Fruit fly (Drosophila melanogaster) whole organism, pupa: ENCODE measurements around the gene CG6878.

Experiments
- CG10348 ChIP-seq: fragments of 200-800 bp; sonication (Bioruptor generic); IDR thresholded peaks from 2 replicates; pipeline ENCODE4 v1.3.6; 2022; ENCODE audit warnings: missing biosample characterization, missing genetic modification characterization
- CG12605 ChIP-seq: fragments of 200-800 bp; sonication (Bioruptor generic); IDR thresholded peaks from 2 replicates; pipeline ENCODE4 v1.3.6; 2022; ENCODE audit warnings: missing biosample characterization, missing genetic modification characterization
- CG13204 ChIP-seq: fragments of 200-800 bp; sonication (Bioruptor generic); optimal IDR thresholded peaks from 2 replicates; lab custom pipeline; 2018; ENCODE audit warnings: missing biosample characterization, mild to moderate bottlenecking, missing genetic modification characterization, moderate library complexity
- CG14655 ChIP-seq: fragments of 200-800 bp; sonication (Bioruptor generic); optimal IDR thresholded peaks from 3 replicates; lab custom pipeline; 2017; ENCODE audit warnings: mild to moderate bottlenecking, missing biosample characterization, missing genetic modification reagents, missing genetic modification characterization
- CG15710 ChIP-seq: fragments of 200-800 bp; sonication (Bioruptor generic); optimal IDR thresholded peaks from 2 replicates; lab custom pipeline; 2018; ENCODE audit warnings: missing biosample characterization, mild to moderate bottlenecking, missing genetic modification characterization, moderate library complexity
- CG17806 ChIP-seq: fragments of 200-800 bp; sonication (Bioruptor generic); optimal IDR thresholded peaks from 2 replicates; lab custom pipeline; 2018; ENCODE audit warnings: missing biosample characterization, mild to moderate bottlenecking, missing genetic modification characterization, moderate library complexity
- CG32121 ChIP-seq: fragments of 200-800 bp; sonication (Bioruptor generic); IDR thresholded peaks from 2 replicates; pipeline ENCODE4 v1.3.6; 2022; ENCODE audit warnings: missing biosample characterization, missing genetic modification characterization
- CG4496 ChIP-seq: fragments of 200-800 bp; sonication (Bioruptor generic); IDR thresholded peaks from 3 replicates; pipeline ENCODE4 v1.3.6; 2022; ENCODE audit warnings: missing biosample characterization, missing genetic modification characterization
- CG8159 ChIP-seq: fragments of 200-800 bp; sonication (Bioruptor generic); optimal IDR thresholded peaks from 3 replicates; lab custom pipeline; 2018; ENCODE audit warnings: missing biosample characterization, mild to moderate bottlenecking, missing genetic modification characterization, moderate library complexity
- CG8301 ChIP-seq: fragments of 200-800 bp; sonication (Bioruptor generic); optimal IDR thresholded peaks from 2 replicates; lab custom pipeline; 2018; ENCODE audit warnings: missing biosample characterization, mild to moderate bottlenecking, missing genetic modification characterization
- CG9948 ChIP-seq: fragments of 200-800 bp; sonication (Bioruptor generic); optimal IDR thresholded peaks from 2 replicates; lab custom pipeline; 2018; ENCODE audit warnings: missing biosample characterization, mild to moderate bottlenecking, missing genetic modification characterization, moderate library complexity
- D1 ChIP-seq: fragments of 200-800 bp; sonication (Bioruptor generic); optimal IDR thresholded peaks from 2 replicates; lab custom pipeline; 2018; ENCODE audit warnings: missing biosample characterization, mild to moderate bottlenecking, missing genetic modification characterization, moderate library complexity
- EcR ChIP-seq: fragments of 200-800 bp; sonication (Bioruptor generic); optimal IDR thresholded peaks from 3 replicates; lab custom pipeline; 2019; ENCODE audit warnings: missing biosample characterization, missing genetic modification characterization, mild to moderate bottlenecking, moderate library complexity, missing genetic modification reagents
- Ets98B ChIP-seq: fragments of 200-800 bp; sonication (Bioruptor generic); IDR thresholded peaks from 2 replicates; pipeline ENCODE4 v1.3.6; 2022; ENCODE audit warnings: missing biosample characterization, missing genetic modification characterization
- Pif1A ChIP-seq: fragments of 200-800 bp; sonication (Bioruptor generic); optimal IDR thresholded peaks from 3 replicates; lab custom pipeline; 2016; ENCODE audit warnings: missing biosample characterization, missing genetic modification characterization
- Pif1B ChIP-seq: fragments of 200-800 bp; sonication (Bioruptor generic); optimal IDR thresholded peaks from 3 replicates; lab custom pipeline; 2016; ENCODE audit warnings: missing biosample characterization, missing genetic modification characterization
- Snoo ChIP-seq: fragments of 200-800 bp; sonication (Bioruptor generic); optimal IDR thresholded peaks from 3 replicates; lab custom pipeline; 2017; ENCODE audit warnings: missing biosample characterization, mild to moderate bottlenecking, missing genetic modification characterization, inconsistent platforms
- fd96Ca ChIP-seq: fragments of 200-800 bp; sonication (Bioruptor generic); IDR thresholded peaks from 3 replicates; pipeline ENCODE4 v1.3.6; 2022; ENCODE audit warnings: missing biosample characterization, missing genetic modification characterization
- gl ChIP-seq: fragments of 200-800 bp; sonication (Bioruptor generic); optimal IDR thresholded peaks from 2 replicates; lab custom pipeline; 2018; ENCODE audit warnings: missing biosample characterization, mild to moderate bottlenecking, missing genetic modification characterization
- rn ChIP-seq: fragments of 200-800 bp; sonication (Bioruptor generic); IDR thresholded peaks from 2 replicates; pipeline ENCODE4 v1.3.6; 2022; ENCODE audit warnings: missing biosample characterization, missing genetic modification characterization

Gene CG6878

DNA sequence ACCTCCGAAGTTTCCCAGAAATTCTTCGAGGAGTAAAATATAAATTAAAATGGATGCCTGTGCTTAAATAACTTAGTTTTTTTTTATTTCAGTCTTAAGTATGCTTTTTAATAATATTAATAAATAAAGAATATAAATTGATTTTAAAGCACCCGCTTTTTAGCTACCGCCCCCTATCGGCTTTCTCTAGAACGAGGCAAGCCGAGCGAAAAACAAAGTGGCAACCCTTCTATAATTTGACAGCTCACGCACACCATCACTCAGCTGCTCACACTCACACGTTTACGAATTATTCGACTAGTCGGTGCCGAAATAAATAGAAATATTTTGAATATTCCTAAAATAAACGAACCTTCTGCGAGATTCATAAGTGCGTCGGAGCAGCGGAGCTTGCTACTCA lies at the start of gene CG6878:
Gene CG6878, plus strand, starts transcription at position 269 of the 400 bp plus-strand sequence.
- no peak for TF ChIP-seq CG8159 (tag; lab: Kevin White, UChicago)
- no peak for TF ChIP-seq CG17806 (tag; lab: Kevin White, UChicago)
- TF ChIP-seq Snoo: no peak
- TF ChIP-seq CG9948: no peak
- TF ChIP-seq CG32121 (GFP tag; lab: Robert Waterston, UW): no peak
- TF ChIP-seq CG12605: no peak

DNA sequence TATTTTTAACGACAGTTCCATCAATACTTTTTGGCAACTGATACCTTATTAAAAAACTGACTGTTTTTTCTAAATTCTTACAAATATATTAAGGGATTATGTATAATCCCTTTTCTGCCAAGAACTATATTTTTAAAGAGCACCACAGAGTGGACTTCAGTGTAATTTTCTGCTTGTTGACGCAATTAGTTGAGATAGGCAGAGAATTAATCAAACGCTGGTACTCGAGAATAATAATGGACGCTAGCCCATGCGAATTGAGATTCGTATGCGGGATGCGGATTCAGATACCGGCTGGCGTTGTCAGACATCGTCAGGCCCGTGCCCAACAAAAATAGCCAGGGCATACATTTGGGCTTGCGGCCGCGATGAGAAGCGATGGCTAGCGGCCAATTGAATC lies 48.4 kb upstream of the CG6878 start, which contains the start of gene CG13458:
Gene CG13458, plus strand, starts transcription at position 301 of the 400 bp plus-strand sequence.
- TF ChIP-seq CG15710 (tag; lab: Kevin White, UChicago) (no peak), CG4496 (GFP tag; lab: Robert Waterston, UW) (0 out of 3 replicates have a peak, but pooled peaks have one; percentile 16), CG32121 (GFP tag; lab: Robert Waterston, UW) (no peak), rn (GFP tag; lab: Robert Waterston, UW) (no peak)

DNA sequence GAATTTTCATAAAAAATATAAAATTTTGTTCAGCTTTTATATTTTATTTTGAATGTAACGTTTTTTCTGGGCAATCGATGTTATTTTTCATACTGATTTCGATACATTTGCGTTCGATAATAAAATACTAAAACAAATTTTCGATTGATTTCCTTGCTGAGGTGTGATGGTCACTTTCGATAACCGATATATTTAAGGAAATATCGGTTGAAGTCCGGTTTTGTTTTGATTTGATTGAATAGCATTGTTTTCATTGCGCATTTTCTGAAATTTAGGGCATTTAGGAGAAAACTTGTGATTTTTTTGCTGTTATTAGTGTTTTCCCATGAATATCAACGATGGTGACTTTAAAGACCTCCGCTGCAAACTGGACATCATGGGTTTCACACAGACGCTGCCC lies 45.1 kb upstream of the CG6878 start, which contains the start of gene Cep135:
Gene Cep135, plus strand, starts transcription at position 202 of the 400 bp plus-strand sequence.
- TF ChIP-seq EcR (no peak), D1 (peak; percentile 35)

DNA sequence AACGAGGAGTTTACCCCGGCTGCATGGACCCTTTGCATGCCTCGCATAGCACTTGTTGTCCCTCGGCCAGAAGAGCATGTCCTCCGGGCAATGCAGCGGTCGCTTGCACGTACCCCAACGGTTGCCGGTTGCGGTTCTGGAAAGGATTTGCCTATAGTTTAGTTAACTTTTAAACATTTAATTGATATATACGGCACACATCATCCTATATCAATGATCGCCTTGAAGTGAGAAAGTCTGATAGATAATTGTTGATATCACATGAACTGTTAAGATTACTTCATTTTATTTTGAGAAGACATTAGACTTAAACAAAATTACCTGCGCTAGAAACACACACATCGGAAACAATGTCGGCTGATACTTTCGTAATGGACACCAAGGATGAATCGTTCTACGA lies 40.3 kb upstream of the CG6878 start, which contains the start of gene CG32847:
Gene CG32847, plus strand, starts transcription at position 301 of the 400 bp plus-strand sequence.
- TF ChIP-seq Pif1B (no peak), CG10348 (GFP tag; lab: Robert Waterston, UW) (no peak), rn (GFP tag; lab: Robert Waterston, UW) (no peak), CG15710 (tag; lab: Kevin White, UChicago) (no peak), CG8301 (tag; lab: Kevin White, UChicago) (no peak), Ets98B (GFP tag; lab: Robert Waterston, UW) (no peak), gl (tag; lab: Kevin White, UChicago) (no peak), EcR (no peak)

DNA sequence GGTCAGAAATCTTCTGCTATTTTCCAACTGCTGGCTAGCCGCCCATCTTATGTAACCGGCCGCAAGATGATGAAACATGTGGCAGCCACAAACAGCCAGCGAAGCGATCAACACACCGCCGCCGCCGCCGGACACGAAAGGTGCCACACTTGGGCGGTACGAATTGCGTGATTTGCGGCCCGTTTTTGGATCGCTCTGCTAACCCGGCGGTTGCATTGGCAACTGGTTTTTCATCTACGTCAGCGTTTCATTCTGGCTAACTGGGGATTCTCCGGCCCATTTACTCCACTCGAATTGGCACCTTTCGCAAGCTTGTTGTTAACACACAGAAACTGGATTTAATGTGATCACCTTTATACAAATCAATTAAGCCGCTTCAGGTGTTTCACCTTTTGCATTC lies 37.9 kb upstream of the CG6878 start:
- TF ChIP-seq CG13204 (GFP tag; lab: Kevin White, UChicago) (peak; percentile 83), EcR (peak; percentile 88), Pif1A (GFP tag; lab: Kevin White, UChicago) (no peak)

DNA sequence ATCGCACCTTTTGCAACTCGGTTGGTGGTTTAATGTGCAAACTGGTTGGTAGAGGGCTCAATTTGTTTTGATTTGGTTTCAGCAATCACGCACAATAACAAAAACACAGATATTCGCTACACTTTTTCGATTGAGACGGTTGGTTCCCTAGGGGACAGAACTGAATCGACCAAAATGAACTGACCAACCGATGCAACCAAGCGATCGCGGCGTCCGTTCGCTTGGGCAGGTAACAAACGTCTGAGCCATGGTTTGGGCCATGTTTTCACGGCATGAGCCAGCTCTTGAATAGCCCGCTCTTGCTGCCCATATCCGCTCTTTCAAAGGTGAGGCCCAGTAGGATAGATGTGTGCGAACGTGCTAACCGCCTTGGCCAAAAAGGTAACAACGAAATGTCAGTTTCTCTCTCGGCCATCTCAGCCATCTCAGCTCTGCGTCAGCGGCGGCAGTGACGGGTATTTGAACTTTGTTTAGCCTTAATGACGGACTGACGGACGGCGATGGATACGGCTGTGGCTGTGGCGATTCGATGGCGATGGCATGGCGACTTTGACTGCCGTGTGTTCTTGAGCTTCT lies 36.5 kb upstream of the CG6878 start, which contains the start of gene CG16959:
Gene CG16959, minus strand, starts transcription at position 245 of the 576 bp plus-strand sequence.
- TF ChIP-seq EcR (peak; percentile 95), CG13204 (GFP tag; lab: Kevin White, UChicago) (peak; percentile 74), CG17806 (tag; lab: Kevin White, UChicago) (no peak), CG14655 (GFP tag; lab: Kevin White, UChicago) (no peak)

DNA sequence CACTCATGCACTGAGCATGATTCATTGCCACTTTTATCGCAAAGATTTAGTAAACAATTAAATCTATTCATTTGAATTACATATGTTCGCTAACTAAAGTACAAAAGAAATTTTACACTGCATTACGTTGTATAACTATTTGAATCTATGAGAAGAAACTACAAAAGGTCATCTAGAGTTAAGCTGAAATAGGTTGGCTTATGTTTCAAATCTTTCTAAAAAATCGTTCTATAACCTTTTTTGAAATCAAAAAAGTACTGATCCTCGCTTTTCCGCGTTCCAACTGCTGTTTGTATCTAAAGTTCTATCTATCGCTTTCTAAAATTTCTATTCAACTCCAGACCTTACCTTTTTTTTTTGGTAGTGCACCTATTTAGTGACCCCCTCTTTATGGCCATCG lies 35.9 kb upstream of the CG6878 start:
- TF ChIP-seq CG14655 (GFP tag; lab: Kevin White, UChicago) (no peak), CG8301 (tag; lab: Kevin White, UChicago) (peak; percentile 51), CG9948 (peak; percentile 30)

DNA sequence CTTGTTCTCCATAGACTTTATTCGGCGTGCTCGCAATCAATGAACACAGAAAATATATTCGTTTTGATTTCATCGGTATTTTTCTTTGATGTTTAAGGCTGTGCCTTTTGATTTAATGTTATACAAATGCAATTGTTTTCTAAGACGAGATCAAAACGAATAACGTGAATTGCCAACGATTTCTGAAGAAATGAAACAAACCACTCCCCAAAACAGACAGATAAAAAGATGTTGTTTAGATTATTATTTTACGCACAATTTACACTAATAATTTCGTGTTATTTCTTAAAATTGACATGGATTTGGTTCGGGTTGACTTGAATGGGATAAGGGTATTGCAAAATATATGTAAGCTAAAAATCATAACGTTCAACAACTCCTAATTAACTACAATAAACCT lies 30.3 kb upstream of the CG6878 start, which contains the start of gene CG13457:
Gene CG13457, minus strand, starts transcription at position 101 of the 400 bp plus-strand sequence.
- TF ChIP-seq fd96Ca (GFP tag; lab: Robert Waterston, UW): no peak
- no peak for TF ChIP-seq Snoo
- no peak for TF ChIP-seq EcR
